Worm (Caenorhabditis elegans) whole organism, L2 larva: ENCODE data around the gene sre-6.

Experiments used
- C34F6.9 ChIP-seq: fragments of 150-350 bp; optimal IDR thresholded peaks from 2 replicates; lab custom pipeline; 2014; ENCODE audit warnings: missing biosample characterization, missing genetic modification characterization
- F13H6.1 ChIP-seq: sonication (generic microtip); optimal IDR thresholded peaks from 2 replicates; lab custom pipeline; 2016; ENCODE audit warnings: missing genetic modification characterization, missing compliant biosample characterization
- R02D3.7 ChIP-seq: fragments of 150-350 bp; optimal IDR thresholded peaks from 2 replicates; lab custom pipeline; 2014; ENCODE audit warnings: missing biosample characterization, missing genetic modification characterization
- Y55F3AM.14 ChIP-seq: fragments of 200-800 bp; sonication (Bioruptor generic); optimal IDR thresholded peaks from 2 replicates; lab custom pipeline; 2018; ENCODE audit warnings: mild to moderate bottlenecking, missing genetic modification characterization, missing compliant biosample characterization
- ZK546.5 ChIP-seq: sonication (generic microtip); optimal IDR thresholded peaks from 2 replicates; lab custom pipeline; 2017; ENCODE audit warnings: missing biosample characterization, missing genetic modification characterization
- alr-1 ChIP-seq: fragments of 150-350 bp; optimal IDR thresholded peaks from 2 replicates; lab custom pipeline; 2014; ENCODE audit warnings: missing biosample characterization, missing genetic modification characterization
- ama-1 ChIP-seq: fragments of 150-350 bp; optimal IDR thresholded peaks from 2 replicates; lab custom pipeline; 2018; ENCODE audit warnings: inconsistent platforms
- ceh-82 ChIP-seq: fragments of 150-350 bp; optimal IDR thresholded peaks from 2 replicates; lab custom pipeline; 2014; ENCODE audit warnings: missing biosample characterization, missing genetic modification characterization
- crh-2 ChIP-seq: sonication (generic microtip); optimal IDR thresholded peaks from 2 replicates; lab custom pipeline; 2017; ENCODE audit warnings: missing biosample characterization, missing genetic modification characterization
- dmd-4 ChIP-seq: sonication (generic microtip); optimal IDR thresholded peaks from 2 replicates; lab custom pipeline; 2017; ENCODE audit warnings: missing biosample characterization, missing genetic modification characterization
- elt-1 ChIP-seq: fragments of 150-350 bp; optimal IDR thresholded peaks from 2 replicates; lab custom pipeline; 2014; ENCODE audit warnings: missing biosample characterization, missing genetic modification characterization
- elt-3 ChIP-seq: sonication (generic microtip); optimal IDR thresholded peaks from 2 replicates; lab custom pipeline; 2017; ENCODE audit warnings: missing biosample characterization, missing genetic modification characterization
- fos-1 ChIP-seq: fragments of 150-350 bp; optimal IDR thresholded peaks from 2 replicates; lab custom pipeline; 2014; ENCODE audit warnings: missing biosample characterization, missing genetic modification characterization
- lin-11 ChIP-seq: fragments of 150-350 bp; sonication (generic microtip); optimal IDR thresholded peaks from 2 replicates; lab custom pipeline; 2014; ENCODE audit warnings: missing biosample characterization, missing genetic modification characterization, inconsistent platforms, mixed read lengths
- lin-13 ChIP-seq: fragments of 150-350 bp; optimal IDR thresholded peaks from 2 replicates; lab custom pipeline; 2014; ENCODE audit warnings: missing biosample characterization, missing genetic modification reagents, missing genetic modification characterization
- lin-39 ChIP-seq: fragments of 150-350 bp; optimal IDR thresholded peaks from 2 replicates; lab custom pipeline; 2014; ENCODE audit warnings: missing biosample characterization, missing genetic modification reagents, missing genetic modification characterization
- lsy-2 ChIP-seq, 2 experiments: fragments of 150-350 bp in 1 of 2; sonication (generic microtip) in 1 of 2; optimal IDR thresholded peaks; 2 replicates each; lab custom pipeline; 2014 to 2017; ENCODE audit warnings: missing biosample characterization in 2 of 2, missing genetic modification characterization in 2 of 2
- mab-5 ChIP-seq: fragments of 150-350 bp; optimal IDR thresholded peaks from 2 replicates; lab custom pipeline; 2014; ENCODE audit warnings: missing biosample characterization, missing genetic modification characterization
- mbf-1 ChIP-seq: sonication (generic microtip); optimal IDR thresholded peaks from 2 replicates; lab custom pipeline; 2017; ENCODE audit warnings: missing biosample characterization, missing genetic modification characterization
- nhr-10 ChIP-seq: sonication (generic microtip); optimal IDR thresholded peaks from 2 replicates; lab custom pipeline; 2017; ENCODE audit warnings: missing biosample characterization, missing genetic modification characterization
- nhr-11 ChIP-seq: fragments of 150-350 bp; optimal IDR thresholded peaks from 2 replicates; lab custom pipeline; 2014; ENCODE audit warnings: missing biosample characterization, missing genetic modification characterization
- nhr-12 ChIP-seq: fragments of 150-350 bp; optimal IDR thresholded peaks from 2 replicates; lab custom pipeline; 2014; ENCODE audit warnings: missing biosample characterization, missing genetic modification characterization
- nhr-129 ChIP-seq: fragments of 150-350 bp; optimal IDR thresholded peaks from 2 replicates; lab custom pipeline; 2014; ENCODE audit warnings: missing biosample characterization, missing genetic modification characterization
- nhr-21 ChIP-seq: fragments of 150-350 bp; optimal IDR thresholded peaks from 2 replicates; lab custom pipeline; 2014; ENCODE audit warnings: missing biosample characterization, missing genetic modification characterization
- nhr-23 ChIP-seq: fragments of 150-350 bp; optimal IDR thresholded peaks from 2 replicates; lab custom pipeline; 2014; ENCODE audit warnings: missing biosample characterization, missing genetic modification reagents, missing genetic modification characterization
- nhr-25 ChIP-seq: fragments of 150-350 bp; sonication (generic microtip); optimal IDR thresholded peaks from 3 replicates; lab custom pipeline; 2014; ENCODE audit warnings: missing biosample characterization, missing genetic modification characterization
- nhr-77 ChIP-seq: fragments of 150-350 bp; optimal IDR thresholded peaks from 2 replicates; lab custom pipeline; 2014; ENCODE audit warnings: missing biosample characterization, missing genetic modification characterization
- sem-4 ChIP-seq: fragments of 150-350 bp; optimal IDR thresholded peaks from 2 replicates; lab custom pipeline; 2014; ENCODE audit warnings: missing biosample characterization, missing genetic modification reagents, missing genetic modification characterization
- sma-3 ChIP-seq: sonication (generic microtip); optimal IDR thresholded peaks from 2 replicates; lab custom pipeline; 2016; ENCODE audit warnings: missing genetic modification reagents, missing genetic modification characterization, missing compliant biosample characterization
- sma-9 ChIP-seq, 2 experiments: fragments of 150-350 bp in 1 of 2; sonication (generic microtip) in 1 of 2; optimal IDR thresholded peaks; 2 replicates each; lab custom pipeline; 2014 to 2016; ENCODE audit warnings: missing genetic modification characterization in 2 of 2, mild to moderate bottlenecking in 1 of 2, missing biosample characterization in 1 of 2, missing compliant biosample characterization in 1 of 2, missing genetic modification reagents in 1 of 2, moderate library complexity in 1 of 2
- snpc-4 ChIP-seq: fragments of 150-350 bp; optimal IDR thresholded peaks from 2 replicates; lab custom pipeline; 2014; ENCODE audit warnings: missing biosample characterization, missing genetic modification characterization
- unc-39 ChIP-seq: fragments of 150-350 bp; optimal IDR thresholded peaks from 2 replicates; lab custom pipeline; 2014; ENCODE audit warnings: missing biosample characterization, missing genetic modification characterization
- unc-55 ChIP-seq: fragments of 150-350 bp; sonication (generic microtip); optimal IDR thresholded peaks from 3 replicates; lab custom pipeline; 2014; ENCODE audit warnings: missing biosample characterization, missing genetic modification reagents, missing genetic modification characterization
- unc-62 ChIP-seq: fragments of 150-350 bp; optimal IDR thresholded peaks from 2 replicates; lab custom pipeline; 2014; ENCODE audit warnings: missing biosample characterization, missing genetic modification reagents, missing genetic modification characterization
- zag-1 ChIP-seq: fragments of 150-350 bp; optimal IDR thresholded peaks from 2 replicates; lab custom pipeline; 2014; ENCODE audit warnings: missing biosample characterization, missing genetic modification characterization
- ztf-1 ChIP-seq: fragments of 200-800 bp; sonication (Bioruptor generic); conservative IDR thresholded peaks from 2 replicates; pipeline ENCODE4 v1.3.6; 2022; ENCODE audit warnings: missing genetic modification characterization, missing compliant biosample characterization
- ztf-4 ChIP-seq: fragments of 150-350 bp; optimal IDR thresholded peaks from 2 replicates; lab custom pipeline; 2014; ENCODE audit warnings: missing biosample characterization, missing genetic modification characterization

The sre-6 gene

ce11 chrV:10736756-10737155 lies 25.8 kb downstream of the sre-6 start, which contains the start of the genes mre-11 and wdr-5.3 (continued):
- TF ChIP-seq ztf-4 (tag; lab: Kevin White, UChicago) (no peak), Y55F3AM.14 (GFP tag; lab: Kevin White, UChicago) (no peak), dmd-4 (tag; lab: Kevin White, UChicago) (no peak), R02D3.7 (no peak), F13H6.1 (tag; lab: Kevin White, UChicago) (peak; percentile 67), unc-62 (no peak), elt-1 (tag; lab: Kevin White, UChicago) (no peak), lin-39 (tag; lab: Kevin White, UChicago) (no peak), C34F6.9 (peak; percentile 69), ama-1 (lab: Kevin White, UChicago) (no peak), mbf-1 (tag; lab: Kevin White, UChicago) (no peak), sma-3 (GFP tag; lab: Kevin White, UChicago) (peak; percentile 64), nhr-77 (tag; lab: Kevin White, UChicago) (no peak), lin-13 (no peak), nhr-129 (tag; lab: Kevin White, UChicago) (peak; percentile 18), zag-1 (tag; lab: Kevin White, UChicago) (no peak), nhr-10 (tag; lab: Kevin White, UChicago) (no peak), lin-11 (peak; percentile 32), sma-9 (GFP tag; optimal IDR thresholded peaks at IDR 0.05; lab: Kevin White, UChicago) (peak; percentile 89), sma-9 (tag; optimal IDR thresholded peaks at IDR 0.05; lab: Kevin White, UChicago) (no peak), lsy-2 (tag; optimal IDR thresholded peaks at IDR 0.05; lab: Kevin White, UChicago) (peak in 1 of 2 experiments; percentile 8), sem-4 (tag; lab: Kevin White, UChicago) (no peak), unc-55 (GFP tag; lab: Kevin White, UChicago) (no peak), alr-1 (tag; lab: Kevin White, UChicago) (no peak), ztf-1 (GFP tag; lab: Robert Waterston, UW) (no peak), mab-5 (tag; lab: Kevin White, UChicago) (no peak)
- TF ChIP-seq, all 48 proteins: peak for 12

ce11 chrV:10731989-10732472 lies 30.6 kb downstream of the sre-6 start, which contains the start of gene T28B11.1:
Gene T28B11.1 (minus strand): TSS chrV:10732422.
- TF ChIP-seq crh-2 (tag; lab: Kevin White, UChicago) (peak; percentile 14), ceh-82 (tag; lab: Kevin White, UChicago) (no peak), fos-1 (peak; percentile 13), sma-9 (GFP tag; optimal IDR thresholded peaks at IDR 0.05; lab: Kevin White, UChicago) (peak; percentile 64), sma-9 (tag; optimal IDR thresholded peaks at IDR 0.05; lab: Kevin White, UChicago) (no peak), nhr-21 (tag; lab: Kevin White, UChicago) (no peak), F13H6.1 (tag; lab: Kevin White, UChicago) (peak; percentile 3), nhr-129 (tag; lab: Kevin White, UChicago) (peak; percentile 38)
- TF ChIP-seq, all 48 proteins: peak for 5

- TF ChIP-seq F13H6.1 (tag; lab: Kevin White, UChicago) (peak; percentile 14), ztf-4 (tag; lab: Kevin White, UChicago) (no peak), zag-1 (tag; lab: Kevin White, UChicago) (no peak), R02D3.7 (no peak), nhr-25 (tag; lab: Kevin White, UChicago) (no peak), mab-5 (tag; lab: Kevin White, UChicago) (no peak), lin-39 (tag; lab: Kevin White, UChicago) (no peak), nhr-77 (tag; lab: Kevin White, UChicago) (no peak), unc-39 (tag; lab: Kevin White, UChicago) (no peak), ZK546.5 (tag; lab: Kevin White, UChicago) (no peak), nhr-23 (tag; lab: Kevin White, UChicago) (no peak), fos-1 (no peak), unc-62 (no peak), nhr-129 (tag; lab: Kevin White, UChicago) (no peak), C34F6.9 (no peak), elt-3 (no peak), lsy-2 (tag; optimal IDR thresholded peaks at IDR 0.05; lab: Kevin White, UChicago) (peak in 1 of 2 experiments; percentile 5), nhr-12 (tag; lab: Kevin White, UChicago) (no peak), nhr-11 (peak; percentile 28), nhr-21 (tag; lab: Kevin White, UChicago) (peak; percentile 5), ztf-1 (GFP tag; lab: Robert Waterston, UW) (no peak), snpc-4 (tag; lab: Kevin White, UChicago) (no peak)
Measured at ce11 chrV:10730824-10731416, 31.7 kb downstream of the sre-6 start.
